Worm (Caenorhabditis elegans): Measurements from ENCODE around the gene ttbk-6.
A peak's percentile ranks its signal among the peaks of the same experiment; 100 is the strongest.

Gene ttbk-6

DNA sequence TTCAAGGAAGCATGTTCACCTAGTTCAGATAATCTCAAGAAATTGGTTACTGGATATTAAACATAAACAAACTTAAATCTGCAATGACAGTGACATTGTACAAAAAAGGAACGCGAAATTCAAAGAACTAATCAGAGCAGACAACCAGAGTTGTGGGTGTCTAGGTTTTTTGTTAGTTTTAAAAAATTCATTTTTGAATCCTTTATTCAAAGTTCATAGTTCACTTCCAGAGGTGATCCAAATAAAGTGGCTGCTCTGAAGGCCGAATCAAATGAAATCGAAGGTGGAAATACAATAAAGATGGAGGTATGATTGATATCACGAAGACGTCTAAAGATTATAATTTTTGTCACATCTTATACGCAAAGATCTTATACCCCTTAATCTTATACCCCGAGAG lies at the start of gene ttbk-6:
ttbk-6 (plus strand) TSS at position 301 of the 400 bp plus-strand sequence.
- TF ChIP-seq fos-1 (tag; optimal IDR thresholded peaks at IDR 0.05) (no peak), lin-39 (tag; optimal IDR thresholded peaks at IDR 0.05) (no peak), lin-13 (GFP tag; optimal IDR thresholded peaks at IDR 0.05) (no peak), peb-1 (tag; optimal IDR thresholded peaks at IDR 0.05) (no peak), sem-4 (tag; optimal IDR thresholded peaks at IDR 0.05) (no peak), nhr-21 (tag; optimal IDR thresholded peaks at IDR 0.05) (no peak), elt-1 (tag; optimal IDR thresholded peaks at IDR 0.05) (no peak), zag-1 (tag; optimal IDR thresholded peaks at IDR 0.05) (no peak), nhr-23 (tag; optimal IDR thresholded peaks at IDR 0.05) (no peak), gmeb-1 (tag; optimal IDR thresholded peaks at IDR 0.05) (no peak), lin-11 (tag; optimal IDR thresholded peaks at IDR 0.05) (no peak), C34F6.9 (tag; optimal IDR thresholded peaks at IDR 0.05) (no peak)

ce11 chrIII:5025136-5025629 lies 49.3 kb upstream of the ttbk-6 start:
- TF ChIP-seq mab-5 (tag; optimal IDR thresholded peaks at IDR 0.05) (no peak), Y55F3AM.14 (GFP tag; optimal IDR thresholded peaks at IDR 0.05) (peak; percentile 7), sem-4 (tag; optimal IDR thresholded peaks at IDR 0.05) (peak; percentile 47), lin-11 (tag; optimal IDR thresholded peaks at IDR 0.05) (no peak), fos-1 (tag; optimal IDR thresholded peaks at IDR 0.05) (no peak), mbf-1 (tag; optimal IDR thresholded peaks at IDR 0.05) (no peak), ztf-11 (tag; optimal IDR thresholded peaks at IDR 0.05) (no peak), ceh-16 (tag; optimal IDR thresholded peaks at IDR 0.05) (no peak), ZK546.5 (tag; optimal IDR thresholded peaks at IDR 0.05) (no peak), nhr-23 (tag; optimal IDR thresholded peaks at IDR 0.05) (no peak), snpc-4 (tag; optimal IDR thresholded peaks at IDR 0.05) (no peak), nhr-12 (tag; optimal IDR thresholded peaks at IDR 0.05) (no peak), lin-39 (tag; optimal IDR thresholded peaks at IDR 0.05) (no peak), ztf-4 (tag; optimal IDR thresholded peaks at IDR 0.05) (peak; percentile 79), peb-1 (tag; optimal IDR thresholded peaks at IDR 0.05) (no peak), nhr-10 (tag; optimal IDR thresholded peaks at IDR 0.05) (no peak), ama-1 (optimal IDR thresholded peaks at IDR 0.05) (peak; percentile 83), sma-3 (GFP tag; optimal IDR thresholded peaks at IDR 0.05) (peak; percentile 44), lin-13 (GFP tag; optimal IDR thresholded peaks at IDR 0.05) (peak; percentile 19), C34F6.9 (tag; optimal IDR thresholded peaks at IDR 0.05) (peak; percentile 25), sma-9 (GFP tag; optimal IDR thresholded peaks at IDR 0.05) (no peak), sma-9 (tag; optimal IDR thresholded peaks at IDR 0.05) (no peak), elt-1 (tag; optimal IDR thresholded peaks at IDR 0.05) (no peak), nhr-11 (tag; optimal IDR thresholded peaks at IDR 0.05) (no peak), nhr-25 (tag; optimal IDR thresholded peaks at IDR 0.05) (no peak), zag-1 (tag; optimal IDR thresholded peaks at IDR 0.05) (no peak), crh-2 (tag; optimal IDR thresholded peaks at IDR 0.05) (peak; percentile 26), ztf-1 (GFP tag; conservative IDR thresholded peaks at IDR 0.05) (peak; percentile 93), dmd-4 (tag; optimal IDR thresholded peaks at IDR 0.05) (no peak), nhr-21 (tag; optimal IDR thresholded peaks at IDR 0.05) (peak; percentile 2), elt-3 (tag; optimal IDR thresholded peaks at IDR 0.05) (no peak), alr-1 (tag; optimal IDR thresholded peaks at IDR 0.05) (no peak), lsy-2 (tag; optimal IDR thresholded peaks at IDR 0.05) (peak in 1 of 2 experiments; percentile 60), unc-55 (GFP tag; optimal IDR thresholded peaks at IDR 0.05) (no peak), unc-62 (GFP tag; optimal IDR thresholded peaks at IDR 0.05) (no peak), mdl-1 (tag; optimal IDR thresholded peaks at IDR 0.05) (no peak), F13H6.1 (tag; optimal IDR thresholded peaks at IDR 0.05) (peak; percentile 7), gmeb-1 (tag; optimal IDR thresholded peaks at IDR 0.05) (peak; percentile 28), nhr-77 (tag; optimal IDR thresholded peaks at IDR 0.05) (no peak)

DNA sequence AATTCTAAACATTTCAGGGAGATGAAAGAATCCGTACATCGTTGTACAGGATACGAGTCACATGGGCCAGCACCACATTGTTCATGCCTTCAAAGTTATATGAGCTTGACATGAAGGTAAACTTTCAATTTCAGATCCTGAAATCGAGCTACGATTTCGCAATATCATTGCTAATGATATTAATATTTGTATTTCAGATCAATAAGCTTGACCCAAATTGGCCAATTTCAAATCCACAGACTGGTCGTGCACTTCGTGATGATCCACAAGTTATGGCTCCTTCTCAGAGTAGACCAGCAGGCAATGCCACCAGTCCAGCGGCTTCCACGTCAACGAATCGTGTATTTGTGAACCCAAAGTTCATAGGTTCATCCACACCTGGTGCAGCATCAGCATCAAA lies 48.1 kb upstream of the ttbk-6 start:
- TF ChIP-seq blmp-1 (tag; optimal IDR thresholded peaks at IDR 0.05; ENCODE audit: insufficient read depth) (no peak), ztf-11 (tag; optimal IDR thresholded peaks at IDR 0.05) (no peak), nhr-21 (tag; optimal IDR thresholded peaks at IDR 0.05) (no peak), unc-39 (tag; optimal IDR thresholded peaks at IDR 0.05) (no peak), sma-3 (GFP tag; optimal IDR thresholded peaks at IDR 0.05) (no peak), snpc-4 (tag; optimal IDR thresholded peaks at IDR 0.05) (no peak), F13H6.1 (tag; optimal IDR thresholded peaks at IDR 0.05) (no peak), fos-1 (tag; optimal IDR thresholded peaks at IDR 0.05) (no peak)

Measured in whole organism, L2 larva.